Fruit fly (Drosophila melanogaster) whole organism, wandering third instar larva: ENCODE data around the gene Cyt-c1.

Experiments
- Abd-B ChIP-seq: fragments of >200 bp; optimal IDR thresholded peaks from 2 replicates; lab custom pipeline; 2017; ENCODE audit warnings: missing biosample characterization, missing genetic modification characterization
- CG32264 ChIP-seq: fragments of 200-800 bp; sonication (Bioruptor generic); optimal IDR thresholded peaks from 2 replicates; lab custom pipeline; 2016; ENCODE audit warnings: missing biosample characterization, missing genetic modification characterization
- CG9705 ChIP-seq: fragments of 200-800 bp; sonication (Bioruptor generic); optimal IDR thresholded peaks from 2 replicates; lab custom pipeline; 2018; ENCODE audit warnings: missing biosample characterization, mild to moderate bottlenecking, missing genetic modification characterization
- CrebA ChIP-seq: fragments of 200-800 bp; sonication (Bioruptor generic); optimal IDR thresholded peaks from 2 replicates; lab custom pipeline; 2016; ENCODE audit warnings: missing biosample characterization, mild to moderate bottlenecking, missing genetic modification characterization, borderline replicate concordance
- Dfd ChIP-seq: fragments of >200 bp; optimal IDR thresholded peaks from 2 replicates; lab custom pipeline; 2017; ENCODE audit warnings: missing biosample characterization, missing genetic modification characterization
- Dif ChIP-seq: fragments of 200-275, 200-300 bp; sonication (Bioruptor generic); optimal IDR thresholded peaks from 2 replicates; lab custom pipeline; 2018; ENCODE audit warnings: missing biosample characterization, missing genetic modification characterization; ENCODE audit not compliant: partially characterized antibody
- GATAd ChIP-seq: sonication (Bioruptor generic); optimal IDR thresholded peaks from 2 replicates; lab custom pipeline; 2016; ENCODE audit warnings: missing biosample characterization, missing genetic modification characterization
- HLH106 ChIP-seq: fragments of 200-800 bp; optimal IDR thresholded peaks from 3 replicates; lab custom pipeline; 2019; ENCODE audit warnings: missing biosample characterization, mild to moderate bottlenecking, missing genetic modification characterization, moderate library complexity
- Hnf4 ChIP-seq: fragments of 200-800 bp; sonication (Bioruptor generic); optimal IDR thresholded peaks from 2 replicates; lab custom pipeline; 2016; ENCODE audit warnings: missing biosample characterization, mild to moderate bottlenecking, missing genetic modification characterization
- Hr78 ChIP-seq: fragments of >200 bp; optimal IDR thresholded peaks from 2 replicates; lab custom pipeline; 2017; ENCODE audit warnings: missing biosample characterization, missing genetic modification characterization
- Hr83 ChIP-seq: fragments of 200-300 bp; sonication (Bioruptor generic); optimal IDR thresholded peaks from 2 replicates; lab custom pipeline; 2016; ENCODE audit warnings: missing biosample characterization, mild to moderate bottlenecking, missing genetic modification characterization, moderate library complexity; ENCODE audit not compliant: poor library complexity, severe bottlenecking
- Jra ChIP-seq: sonication (Bioruptor generic); optimal IDR thresholded peaks from 2 replicates; lab custom pipeline; 2016; ENCODE audit warnings: missing biosample characterization, missing genetic modification characterization
- Mio ChIP-seq: sonication (Bioruptor generic); optimal IDR thresholded peaks from 2 replicates; lab custom pipeline; 2016; ENCODE audit warnings: missing biosample characterization, missing genetic modification characterization
- Myc ChIP-seq: fragments of >200 bp; optimal IDR thresholded peaks from 2 replicates; lab custom pipeline; 2017
- N ChIP-seq: fragments of >200 bp; optimal IDR thresholded peaks from 2 replicates; lab custom pipeline; 2018; ENCODE audit warnings: missing biosample characterization, missing external identifiers, missing genetic modification characterization
- OdsH ChIP-seq: fragments of 200-800 bp; sonication (Bioruptor generic); optimal IDR thresholded peaks from 2 replicates; lab custom pipeline; 2016; ENCODE audit warnings: missing biosample characterization, mild to moderate bottlenecking, missing genetic modification characterization
- Rel ChIP-seq, 2 experiments: fragments of 200-800 bp; sonication (Bioruptor generic) in 1 of 2; optimal IDR thresholded peaks; 2 replicates in 1 of 2; 3 replicates in 1 of 2; lab custom pipeline; 2016 to 2019; ENCODE audit warnings: mild to moderate bottlenecking in 2 of 2, missing biosample characterization in 2 of 2, missing genetic modification characterization in 2 of 2, moderate library complexity in 1 of 2
- Sp1 ChIP-seq: fragments of 200-800 bp; sonication (Bioruptor generic); optimal IDR thresholded peaks from 3 replicates; lab custom pipeline; 2019; ENCODE audit warnings: missing biosample characterization, mild to moderate bottlenecking, missing genetic modification characterization, moderate library complexity
- Vsx2 ChIP-seq: fragments of 200-300, 225-300 bp; sonication (Bioruptor generic); optimal IDR thresholded peaks from 2 replicates; lab custom pipeline; 2018; ENCODE audit warnings: missing biosample characterization, missing genetic modification characterization; ENCODE audit not compliant: partially characterized antibody
- br ChIP-seq: fragments of 200-800 bp; sonication (Bioruptor generic); optimal IDR thresholded peaks from 2 replicates; lab custom pipeline; 2016; ENCODE audit warnings: missing biosample characterization, missing genetic modification characterization
- brk ChIP-seq: fragments of 200-800 bp; sonication (Bioruptor generic); optimal IDR thresholded peaks from 2 replicates; lab custom pipeline; 2016; ENCODE audit warnings: missing biosample characterization, mild to moderate bottlenecking, missing genetic modification characterization
- dl ChIP-seq, 2 experiments: fragments of 175-275, 200-275 bp in 1 of 2; fragments of 200-275 bp in 1 of 2; sonication (Bioruptor generic); optimal IDR thresholded peaks; lab custom pipeline; 2018; ENCODE audit warnings: mild to moderate bottlenecking in 2 of 2, missing biosample characterization in 2 of 2, missing genetic modification characterization in 2 of 2, moderate library complexity in 2 of 2; ENCODE audit not compliant: partially characterized antibody in 2 of 2, insufficient read depth in 1 of 2
- dmrt93B ChIP-seq: fragments of 200-800 bp; sonication (Bioruptor generic); optimal IDR thresholded peaks from 2 replicates; lab custom pipeline; 2018; ENCODE audit warnings: missing biosample characterization, mild to moderate bottlenecking, missing genetic modification characterization
- dsf ChIP-seq: sonication (Bioruptor generic); optimal IDR thresholded peaks from 2 replicates; lab custom pipeline; 2016; ENCODE audit warnings: missing biosample characterization, missing genetic modification characterization, borderline replicate concordance
- ey ChIP-seq: fragments of 200-800 bp; sonication (Bioruptor generic); optimal IDR thresholded peaks from 2 replicates; lab custom pipeline; 2016; ENCODE audit warnings: missing biosample characterization, missing genetic modification characterization
- foxo ChIP-seq, 2 experiments: fragments of 200-800 bp; sonication (Bioruptor generic); optimal IDR thresholded peaks; 2 replicates in 1 of 2; 3 replicates in 1 of 2; lab custom pipeline; 2016 to 2017; ENCODE audit warnings: missing biosample characterization in 2 of 2, missing genetic modification characterization in 2 of 2
- fru ChIP-seq: fragments of 200-800 bp; sonication (Bioruptor generic); optimal IDR thresholded peaks from 3 replicates; lab custom pipeline; 2016; ENCODE audit warnings: missing biosample characterization, mild to moderate bottlenecking, missing genetic modification characterization
- h ChIP-seq: fragments of 200-800 bp; sonication (Bioruptor generic); optimal IDR thresholded peaks from 3 replicates; lab custom pipeline; 2016; ENCODE audit warnings: missing biosample characterization, mild to moderate bottlenecking, missing genetic modification characterization
- jim ChIP-seq: fragments of 175-275, 200-325 bp; sonication (Bioruptor generic); optimal IDR thresholded peaks from 2 replicates; lab custom pipeline; 2016; ENCODE audit warnings: missing biosample characterization, mild to moderate bottlenecking, missing genetic modification characterization
- lola ChIP-seq: fragments of >200 bp; optimal IDR thresholded peaks from 2 replicates; lab custom pipeline; 2017; ENCODE audit warnings: missing biosample characterization, missing genetic modification characterization
- pan ChIP-seq: fragments of >200 bp; optimal IDR thresholded peaks from 2 replicates; lab custom pipeline; 2017
- psq ChIP-seq: fragments of 200-800 bp; sonication (Bioruptor generic); optimal IDR thresholded peaks from 3 replicates; lab custom pipeline; 2017; ENCODE audit warnings: missing biosample characterization, mild to moderate bottlenecking, missing genetic modification characterization, moderate library complexity
- rgr ChIP-seq: fragments of 200-800 bp; sonication (Bioruptor generic); optimal IDR thresholded peaks from 3 replicates; lab custom pipeline; 2016; ENCODE audit warnings: missing biosample characterization, mild to moderate bottlenecking, missing genetic modification characterization
- sage ChIP-seq: fragments of 200-800 bp; sonication (Bioruptor generic); optimal IDR thresholded peaks from 2 replicates; lab custom pipeline; 2016; ENCODE audit warnings: missing biosample characterization, mild to moderate bottlenecking, missing genetic modification characterization
- sv ChIP-seq: fragments of 200-800 bp; sonication (Bioruptor generic); optimal IDR thresholded peaks from 3 replicates; lab custom pipeline; 2016; ENCODE audit warnings: missing biosample characterization, missing genetic modification characterization
- tai ChIP-seq: sonication (Bioruptor generic); optimal IDR thresholded peaks from 2 replicates; lab custom pipeline; 2016; ENCODE audit warnings: missing biosample characterization, missing genetic modification characterization
- usp ChIP-seq: fragments of >200 bp; optimal IDR thresholded peaks from 2 replicates; lab custom pipeline; 2017; ENCODE audit warnings: missing biosample characterization, missing genetic modification characterization
- woc ChIP-seq: sonication (Bioruptor generic); optimal IDR thresholded peaks from 2 replicates; lab custom pipeline; 2016; ENCODE audit warnings: missing biosample characterization, mild to moderate bottlenecking, missing genetic modification characterization

Gene Cyt-c1

DNA sequence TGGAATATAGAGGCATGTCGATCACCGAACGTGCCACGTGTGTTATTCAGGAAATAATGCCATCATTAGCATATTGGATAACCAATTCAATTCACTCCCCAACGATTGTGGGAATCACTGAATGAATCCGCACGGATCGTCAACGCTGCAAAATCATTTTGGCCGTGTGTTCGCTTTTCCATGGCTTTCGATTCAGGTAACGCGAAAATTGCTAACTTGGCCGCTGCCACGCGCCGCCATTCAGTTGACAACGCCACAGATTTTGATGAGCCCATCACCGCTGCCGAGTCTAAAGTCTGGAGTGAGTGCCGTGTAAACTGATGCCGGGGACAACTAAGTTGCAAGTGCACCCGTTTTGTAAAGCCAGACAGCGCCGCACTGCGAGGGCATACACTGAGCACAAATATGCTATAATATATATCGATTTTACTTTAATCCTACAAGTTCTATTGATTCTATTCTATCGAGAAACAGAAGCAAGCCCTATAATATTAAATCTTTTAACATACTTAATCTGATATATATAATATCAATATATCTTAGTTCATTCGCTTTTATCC, 10.2 kb upstream of the Cyt-c1 start:
- TF ChIP-seq foxo (GFP tag; optimal IDR thresholded peaks at IDR 0.05; lab: Kevin White, UChicago) = no peak
- TF ChIP-seq woc (GFP tag; lab: Kevin White, UChicago) = no peak
- TF ChIP-seq GATAd = no peak
- no peak for TF ChIP-seq OdsH
- TF ChIP-seq h (GFP tag; lab: Kevin White, UChicago) = no peak
- no peak for TF ChIP-seq Sp1 (GFP tag; lab: Kevin White, UChicago)

DNA sequence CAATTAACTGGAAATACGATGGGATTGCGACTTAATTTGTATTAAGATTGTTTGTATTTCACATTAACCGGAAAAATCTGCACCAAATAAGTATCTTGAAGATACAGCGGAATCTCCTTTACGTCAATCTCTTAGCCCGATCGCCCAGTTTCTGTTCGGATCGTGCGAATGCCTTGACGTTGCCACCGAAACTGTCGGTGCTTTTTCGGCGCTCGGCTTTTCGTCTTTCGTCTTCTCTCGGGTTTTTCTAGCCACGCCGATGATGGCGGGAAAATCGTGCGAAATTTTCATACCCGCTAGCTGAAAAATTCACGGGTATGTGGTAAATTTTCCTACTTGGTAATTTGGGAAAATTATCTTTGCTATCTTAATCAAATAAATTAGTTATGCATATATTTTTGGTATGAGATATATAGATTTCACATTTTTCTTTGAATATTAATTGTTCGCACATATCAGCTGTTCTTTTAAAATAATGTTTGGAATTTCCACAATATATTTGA, 8.6 kb upstream of the Cyt-c1 start:
- TF ChIP-seq OdsH = no peak
- TF ChIP-seq Rel (GFP tag; optimal IDR thresholded peaks at IDR 0.05; lab: Kevin White, UChicago) = no peak
- TF ChIP-seq Rel (tag; optimal IDR thresholded peaks at IDR 0.05; lab: Kevin White, UChicago) = peak; percentile 56

DNA sequence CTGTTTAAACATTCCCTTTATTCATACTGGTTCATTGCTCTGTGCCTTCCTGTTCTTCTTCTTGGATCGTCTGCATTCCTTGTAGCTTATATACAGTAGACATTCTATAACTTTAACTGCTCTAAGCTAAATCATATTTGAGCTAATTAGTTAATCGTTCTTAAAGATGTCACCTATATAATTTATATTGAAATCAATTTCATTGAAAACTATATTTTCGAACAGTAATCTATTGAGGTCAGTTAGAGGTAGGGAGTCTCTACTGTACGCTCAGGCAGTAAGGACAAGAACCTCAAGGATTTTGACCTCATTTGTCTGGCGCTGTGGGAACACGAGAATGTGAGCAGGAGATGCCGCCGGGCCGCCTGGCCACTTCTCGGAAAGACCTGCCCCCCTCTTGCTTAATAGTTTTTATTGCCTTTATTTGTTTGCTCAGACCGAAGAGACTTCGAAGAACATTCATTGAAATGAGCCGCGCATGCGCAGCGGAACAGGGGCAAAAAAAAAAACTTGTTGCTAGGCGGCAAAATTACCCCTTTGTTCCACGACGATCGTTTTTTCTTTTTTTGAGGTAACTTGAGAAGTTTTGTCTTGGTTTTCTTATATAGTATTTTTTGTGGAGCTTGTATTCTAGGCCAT, 7.2 kb upstream of the Cyt-c1 start:
- TF ChIP-seq brk = peak; percentile 68
- peak; percentile 80 for TF ChIP-seq HLH106 (tag; lab: Kevin White, UChicago)
- TF ChIP-seq usp (GFP tag; lab: Kevin White, UChicago) = no peak
- no peak for TF ChIP-seq lola (GFP tag; lab: Kevin White, UChicago)
- TF ChIP-seq Vsx2 = no peak
- no peak for TF ChIP-seq Mio (GFP tag; lab: Kevin White, UChicago)
- TF ChIP-seq ey (GFP tag; lab: Kevin White, UChicago) = peak; percentile 79
- peak in 1 of 2 experiments; percentile 85 for TF ChIP-seq foxo (GFP tag; optimal IDR thresholded peaks at IDR 0.05; lab: Kevin White, UChicago)
- no peak for TF ChIP-seq GATAd
- TF ChIP-seq fru (GFP tag; lab: Kevin White, UChicago) = peak; percentile 84
- TF ChIP-seq psq (GFP tag; lab: Kevin White, UChicago) = peak; percentile 71
- TF ChIP-seq dl (GFP tag; optimal IDR thresholded peaks at IDR 0.05; lab: Kevin White, UChicago; ENCODE audit: insufficient read depth in 1 of 2, partially characterized antibody in 2 of 2) = no peak
- TF ChIP-seq Hnf4 (GFP tag; lab: Kevin White, UChicago) = peak; percentile 81
- peak; percentile 74 for TF ChIP-seq rgr
- TF ChIP-seq Rel (GFP tag; optimal IDR thresholded peaks at IDR 0.05; lab: Kevin White, UChicago) = no peak
- TF ChIP-seq Rel (tag; optimal IDR thresholded peaks at IDR 0.05; lab: Kevin White, UChicago) = no peak
- TF ChIP-seq CG32264 = no peak
- no peak for TF ChIP-seq Myc
- no peak for TF ChIP-seq Abd-B (GFP tag; lab: Kevin White, UChicago)
- TF ChIP-seq sage (GFP tag; lab: Kevin White, UChicago) = peak; percentile 64
- TF ChIP-seq N (GFP tag; lab: Kevin White, UChicago) = no peak
- no peak for TF ChIP-seq pan (lab: Kevin White, UChicago)
- TF ChIP-seq Dif (GFP tag; lab: Kevin White, UChicago) = no peak
- TF ChIP-seq Hr78 (GFP tag; lab: Kevin White, UChicago) = no peak
- TF ChIP-seq dmrt93B = peak; percentile 18
- peak; percentile 5 for TF ChIP-seq woc (GFP tag; lab: Kevin White, UChicago)
- TF ChIP-seq sv (GFP tag; lab: Kevin White, UChicago) = no peak
- TF ChIP-seq tai (GFP tag; lab: Kevin White, UChicago) = peak; percentile 41
- TF ChIP-seq Jra (GFP tag; lab: Kevin White, UChicago) = peak; percentile 43
- TF ChIP-seq br (GFP tag; lab: Kevin White, UChicago) = peak; percentile 67
- TF ChIP-seq CG9705 (GFP tag; lab: Kevin White, UChicago) = peak; percentile 59
- TF ChIP-seq Dfd (GFP tag; lab: Kevin White, UChicago) = no peak
- TF ChIP-seq Sp1 (GFP tag; lab: Kevin White, UChicago) = peak; percentile 67
- no peak for TF ChIP-seq dsf (GFP tag; lab: Kevin White, UChicago)
- no peak for TF ChIP-seq Hr83
- TF ChIP-seq OdsH = peak; percentile 81
- TF ChIP-seq CrebA = no peak
- peak; percentile 81 for TF ChIP-seq h (GFP tag; lab: Kevin White, UChicago)
- TF ChIP-seq jim (GFP tag; lab: Kevin White, UChicago) = no peak
